Worm (Caenorhabditis elegans) whole organism, midembryonic: ENCODE data around the gene F36H12.10.

Experiments used
- cog-1 ChIP-seq: sonication (generic microtip); optimal IDR thresholded peaks from 2 replicates; lab custom pipeline; 2016; ENCODE audit warnings: missing genetic modification characterization, missing compliant biosample characterization
- flt-1 ChIP-seq: fragments of 200-800 bp; sonication (Bioruptor generic); IDR thresholded peaks from 2 replicates; pipeline ENCODE4 v1.3.6; 2022; ENCODE audit warnings: missing genetic modification characterization, missing compliant biosample characterization
- ref-1 ChIP-seq: fragments of 200-800 bp; sonication (Bioruptor generic); conservative IDR thresholded peaks from 2 replicates; pipeline ENCODE4 v1.3.6; 2022; ENCODE audit warnings: missing genetic modification reagents, missing genetic modification characterization, missing compliant biosample characterization
- tab-1 ChIP-seq: fragments of 200-800 bp; sonication (Bioruptor generic); IDR thresholded peaks from 2 replicates; pipeline ENCODE4 v1.3.6; 2022; ENCODE audit warnings: missing genetic modification characterization, missing compliant biosample characterization
- ztf-29 ChIP-seq: fragments of 200-800 bp; sonication (Bioruptor generic); IDR thresholded peaks from 2 replicates; pipeline ENCODE4 v1.3.6; 2022; ENCODE audit warnings: missing genetic modification reagents, missing genetic modification characterization, missing compliant biosample characterization

- TF ChIP-seq ztf-29 (no peak), ref-1 (GFP tag; lab: Robert Waterston, UW) (no peak), cog-1 (tag; lab: Kevin White, UChicago) (no peak), tab-1 (GFP tag; lab: Robert Waterston, UW) (no peak), flt-1 (no peak)
Measured at ce11 chrIV:5281457-5281856, 26.9 kb upstream of the F36H12.10 start.
